Worm (Caenorhabditis elegans) whole organism, early embryonic: ENCODE results near the gene srj-57.

Experiments used
- B0310.2 ChIP-seq: sonication (generic microtip); optimal IDR thresholded peaks from 2 replicates; lab custom pipeline; 2016; ENCODE audit warnings: mild to moderate bottlenecking, missing genetic modification characterization, missing compliant biosample characterization
- F13C5.2 ChIP-seq: sonication (generic microtip); optimal IDR thresholded peaks from 2 replicates; lab custom pipeline; 2017; ENCODE audit warnings: mild to moderate bottlenecking, missing genetic modification characterization, inconsistent platforms, missing compliant biosample characterization
- aly-1 ChIP-seq: sonication (generic microtip); optimal IDR thresholded peaks from 2 replicates; lab custom pipeline; 2016; ENCODE audit warnings: missing genetic modification characterization, missing compliant biosample characterization
- ama-1 ChIP-seq: fragments of 150-350 bp; optimal IDR thresholded peaks from 2 replicates; lab custom pipeline; 2014
- ceh-13 ChIP-seq: fragments of 200-800 bp; sonication (Bioruptor generic); optimal IDR thresholded peaks from 2 replicates; lab custom pipeline; 2018; ENCODE audit warnings: mild to moderate bottlenecking, missing genetic modification characterization, missing compliant biosample characterization
- ceh-36 ChIP-seq: sonication (generic microtip); optimal IDR thresholded peaks from 2 replicates; lab custom pipeline; 2016; ENCODE audit warnings: missing genetic modification characterization, inconsistent platforms, missing compliant biosample characterization
- ets-7 ChIP-seq: sonication (generic microtip); optimal IDR thresholded peaks from 2 replicates; lab custom pipeline; 2016; ENCODE audit warnings: missing genotype, missing genetic modification characterization, missing compliant biosample characterization
- flt-1 ChIP-seq: fragments of 200-800 bp; sonication (Bioruptor generic); IDR thresholded peaks from 2 replicates; pipeline ENCODE4 v1.3.6; 2022; ENCODE audit warnings: missing genetic modification characterization, missing compliant biosample characterization
- hmbx-1 ChIP-seq: sonication (generic microtip); optimal IDR thresholded peaks from 2 replicates; lab custom pipeline; 2016; ENCODE audit warnings: mild to moderate bottlenecking, missing genetic modification characterization, missing compliant biosample characterization
- hmg-4 ChIP-seq: fragments of 200-800 bp; sonication (Bioruptor generic); optimal IDR thresholded peaks from 2 replicates; lab custom pipeline; 2018; ENCODE audit warnings: mild to moderate bottlenecking, missing genetic modification characterization, missing compliant biosample characterization
- hnd-1 ChIP-seq: sonication (generic microtip); optimal IDR thresholded peaks from 2 replicates; lab custom pipeline; 2016; ENCODE audit warnings: missing genetic modification characterization, missing compliant biosample characterization
- pes-1 ChIP-seq: fragments of 200-800 bp; sonication (Bioruptor generic); IDR thresholded peaks from 2 replicates; pipeline ENCODE4 v1.3.6; 2022; ENCODE audit warnings: missing genetic modification reagents, missing genetic modification characterization, missing compliant biosample characterization
- scrt-1 ChIP-seq: fragments of 200-800 bp; sonication (Bioruptor generic); IDR thresholded peaks from 2 replicates; pipeline ENCODE4 v1.3.6; 2022; ENCODE audit warnings: missing genetic modification characterization, missing compliant biosample characterization
- sea-1 ChIP-seq: fragments of 200-800 bp; sonication (Bioruptor generic); conservative IDR thresholded peaks from 2 replicates; pipeline ENCODE4 v1.3.6; 2022; ENCODE audit warnings: missing genetic modification characterization, missing compliant biosample characterization
- tbx-11 ChIP-seq: fragments of 200-800 bp; sonication (Bioruptor generic); IDR thresholded peaks from 2 replicates; pipeline ENCODE4 v1.3.6; 2022; ENCODE audit warnings: missing genetic modification characterization, missing compliant biosample characterization
- tbx-37 ChIP-seq: fragments of 200-800 bp; sonication (Bioruptor generic); conservative IDR thresholded peaks from 2 replicates; pipeline ENCODE4 v1.3.6; 2022; ENCODE audit warnings: missing genetic modification reagents, missing genetic modification characterization, missing compliant biosample characterization
- tra-4 ChIP-seq: sonication (generic microtip); optimal IDR thresholded peaks from 2 replicates; lab custom pipeline; 2017; ENCODE audit warnings: missing genetic modification characterization, missing compliant biosample characterization

Gene srj-57

ce11 chrV:2810164-2810563, 45.2 kb downstream of the srj-57 start, which contains the start of gene F54E2.1:
TSS of gene F54E2.1 (plus strand) at chrV:2810398.
- no peak for TF ChIP-seq scrt-1 (GFP tag; lab: Robert Waterston, UW)
- no peak for TF ChIP-seq hnd-1 (tag; lab: Kevin White, UChicago)
- no peak for TF ChIP-seq hmg-4 (GFP tag; lab: Kevin White, UChicago)
- TF ChIP-seq aly-1 (tag; lab: Kevin White, UChicago): no peak
- TF ChIP-seq hmbx-1 (tag; lab: Kevin White, UChicago): no peak
- no peak for TF ChIP-seq flt-1 (GFP tag; lab: Robert Waterston, UW)
- TF ChIP-seq tra-4: no peak
- no peak for TF ChIP-seq pes-1 (GFP tag; lab: Robert Waterston, UW)
- no peak for TF ChIP-seq ets-7 (tag; lab: Kevin White, UChicago)
- no peak for TF ChIP-seq tbx-37
- no peak for TF ChIP-seq B0310.2 (tag; lab: Kevin White, UChicago)
- no peak for TF ChIP-seq tbx-11 (GFP tag; lab: Robert Waterston, UW)
- no peak for TF ChIP-seq ceh-36 (tag; lab: Kevin White, UChicago)
- no peak for TF ChIP-seq sea-1 (GFP tag; lab: Robert Waterston, UW)
- TF ChIP-seq ceh-13 (GFP tag; lab: Kevin White, UChicago): no peak
- TF ChIP-seq ama-1 (lab: Kevin White, UChicago): no peak
- TF ChIP-seq F13C5.2 (tag; lab: Kevin White, UChicago): no peak

ce11 chrV:2809443-2809842, 45.9 kb downstream of the srj-57 start:
- no peak for TF ChIP-seq scrt-1 (GFP tag; lab: Robert Waterston, UW)
- no peak for TF ChIP-seq B0310.2 (tag; lab: Kevin White, UChicago)
- no peak for TF ChIP-seq ceh-36 (tag; lab: Kevin White, UChicago)
- TF ChIP-seq ets-7 (tag; lab: Kevin White, UChicago): no peak
- TF ChIP-seq aly-1 (tag; lab: Kevin White, UChicago): no peak
- TF ChIP-seq tbx-37: no peak
- TF ChIP-seq flt-1 (GFP tag; lab: Robert Waterston, UW): no peak
- no peak; the same call in 1 of the 2 replicates for TF ChIP-seq tbx-11 (GFP tag; lab: Robert Waterston, UW)
- TF ChIP-seq ceh-13 (GFP tag; lab: Kevin White, UChicago): no peak
- no peak for TF ChIP-seq hmg-4 (GFP tag; lab: Kevin White, UChicago)
- TF ChIP-seq sea-1 (GFP tag; lab: Robert Waterston, UW): no peak
- TF ChIP-seq F13C5.2 (tag; lab: Kevin White, UChicago): no peak
- TF ChIP-seq tra-4: no peak
- no peak for TF ChIP-seq ama-1 (lab: Kevin White, UChicago)
- TF ChIP-seq hmbx-1 (tag; lab: Kevin White, UChicago): no peak
- no peak for TF ChIP-seq pes-1 (GFP tag; lab: Robert Waterston, UW)
- TF ChIP-seq hnd-1 (tag; lab: Kevin White, UChicago): no peak

ce11 chrV:2807760-2808159, 47.6 kb downstream of the srj-57 start, which contains the start of gene ketn-1:
TSS of gene ketn-1 (minus strand) at chrV:2807860.
- TF ChIP-seq tbx-37 (no peak), tbx-11 (GFP tag; lab: Robert Waterston, UW) (no peak; the same call in 1 of the 2 replicates), hmbx-1 (tag; lab: Kevin White, UChicago) (no peak), pes-1 (GFP tag; lab: Robert Waterston, UW) (no peak), ama-1 (lab: Kevin White, UChicago) (no peak), B0310.2 (tag; lab: Kevin White, UChicago) (no peak), sea-1 (GFP tag; lab: Robert Waterston, UW) (no peak), flt-1 (GFP tag; lab: Robert Waterston, UW) (no peak), ceh-36 (tag; lab: Kevin White, UChicago) (no peak), ets-7 (tag; lab: Kevin White, UChicago) (no peak), tra-4 (no peak), hmg-4 (GFP tag; lab: Kevin White, UChicago) (no peak), hnd-1 (tag; lab: Kevin White, UChicago) (no peak), ceh-13 (GFP tag; lab: Kevin White, UChicago) (no peak), F13C5.2 (tag; lab: Kevin White, UChicago) (no peak)
